Worm (Caenorhabditis elegans) whole organism, late embryonic: ENCODE data around the gene inpp-4B.
A peak's percentile ranks its signal among the peaks of the same experiment; 100 is the strongest.

Experiments used
- K09A11.1 ChIP-seq: sonication (generic microtip); optimal IDR thresholded peaks from 2 replicates; lab custom pipeline; 2017; ENCODE audit warnings: antibody characterized with exemption, mild to moderate bottlenecking, missing genetic modification characterization, missing compliant biosample characterization; ENCODE audit not compliant: insufficient read depth
- T23F11.4 ChIP-seq: fragments of 200-800 bp; sonication (Bioruptor generic); optimal IDR thresholded peaks from 2 replicates; lab custom pipeline; 2018; ENCODE audit warnings: mild to moderate bottlenecking, missing genetic modification characterization, missing compliant biosample characterization
- Y22D7AL.16 ChIP-seq: sonication (generic microtip); optimal IDR thresholded peaks from 2 replicates; lab custom pipeline; 2016; ENCODE audit warnings: missing genetic modification characterization, missing compliant biosample characterization
- ahr-1 ChIP-seq: sonication (generic microtip); optimal IDR thresholded peaks from 2 replicates; lab custom pipeline; 2016; ENCODE audit warnings: missing genetic modification characterization, missing compliant biosample characterization
- ceh-14 ChIP-seq: sonication (generic microtip); optimal IDR thresholded peaks from 2 replicates; lab custom pipeline; 2016; ENCODE audit warnings: missing genotype, missing genetic modification characterization, missing compliant biosample characterization
- ceh-19 ChIP-seq: fragments of 200-800 bp; sonication (Bioruptor generic); optimal IDR thresholded peaks from 2 replicates; lab custom pipeline; 2018; ENCODE audit warnings: mild to moderate bottlenecking, missing genetic modification characterization, missing compliant biosample characterization
- ceh-22 ChIP-seq: sonication (generic microtip); optimal IDR thresholded peaks from 2 replicates; lab custom pipeline; 2017; ENCODE audit warnings: missing biosample characterization, missing genetic modification characterization
- ceh-24 ChIP-seq: sonication (generic microtip); optimal IDR thresholded peaks from 2 replicates; lab custom pipeline; 2016; ENCODE audit warnings: mild to moderate bottlenecking, missing genetic modification characterization, missing compliant biosample characterization
- ceh-30 ChIP-seq: fragments of 150-350 bp; optimal IDR thresholded peaks from 2 replicates; lab custom pipeline; 2014; ENCODE audit warnings: missing biosample characterization, missing genetic modification characterization
- ceh-31 ChIP-seq: sonication (generic microtip); optimal IDR thresholded peaks from 2 replicates; lab custom pipeline; 2016; ENCODE audit warnings: missing genetic modification characterization, missing compliant biosample characterization
- ceh-34 ChIP-seq: sonication (generic microtip); optimal IDR thresholded peaks from 2 replicates; lab custom pipeline; 2016; ENCODE audit warnings: mild to moderate bottlenecking, missing genetic modification characterization, missing compliant biosample characterization
- ceh-45 ChIP-seq: fragments of 200-800 bp; sonication (Bioruptor generic); IDR thresholded peaks from 2 replicates; pipeline ENCODE4 v1.3.6; 2022; ENCODE audit warnings: missing genetic modification reagents, missing genetic modification characterization, missing compliant biosample characterization
- ceh-48 ChIP-seq: sonication (generic microtip); optimal IDR thresholded peaks from 2 replicates; lab custom pipeline; 2016; ENCODE audit warnings: missing genetic modification characterization, inconsistent platforms, missing compliant biosample characterization
- ceh-6 ChIP-seq: fragments of 200-800 bp; sonication (Bioruptor generic); optimal IDR thresholded peaks from 2 replicates; lab custom pipeline; 2018; ENCODE audit warnings: mild to moderate bottlenecking, missing genetic modification characterization, missing compliant biosample characterization
- che-1 ChIP-seq: sonication (generic microtip); optimal IDR thresholded peaks from 2 replicates; lab custom pipeline; 2016; ENCODE audit warnings: mild to moderate bottlenecking, missing genetic modification characterization, missing compliant biosample characterization
- ets-4 ChIP-seq: sonication (generic microtip); optimal IDR thresholded peaks from 2 replicates; lab custom pipeline; 2016; ENCODE audit warnings: missing genetic modification characterization, missing compliant biosample characterization
- eyg-1 ChIP-seq: sonication (generic microtip); optimal IDR thresholded peaks from 2 replicates; lab custom pipeline; 2016; ENCODE audit warnings: missing genotype, missing genetic modification characterization, missing compliant biosample characterization
- fkh-10 ChIP-seq: fragments of 150-350 bp; optimal IDR thresholded peaks from 2 replicates; lab custom pipeline; 2014; ENCODE audit warnings: missing biosample characterization, missing genetic modification reagents, missing genetic modification characterization
- fkh-6 ChIP-seq: sonication (generic microtip); optimal IDR thresholded peaks from 2 replicates; lab custom pipeline; 2016; ENCODE audit warnings: missing genetic modification characterization, missing compliant biosample characterization
- gmeb-2 ChIP-seq: sonication (generic microtip); optimal IDR thresholded peaks from 2 replicates; lab custom pipeline; 2016; ENCODE audit warnings: missing genetic modification characterization, inconsistent platforms, missing compliant biosample characterization
- hlh-13 ChIP-seq: fragments of 200-800 bp; sonication (Bioruptor generic); optimal IDR thresholded peaks from 2 replicates; lab custom pipeline; 2018; ENCODE audit warnings: mild to moderate bottlenecking, missing genetic modification characterization, missing compliant biosample characterization
- hlh-15 ChIP-seq: sonication (generic microtip); optimal IDR thresholded peaks from 2 replicates; lab custom pipeline; 2016; ENCODE audit warnings: missing genetic modification characterization, missing compliant biosample characterization
- hlh-30 ChIP-seq: sonication (generic microtip); optimal IDR thresholded peaks from 2 replicates; lab custom pipeline; 2017; ENCODE audit warnings: antibody characterized with exemption, missing genetic modification characterization, missing compliant biosample characterization; ENCODE audit not compliant: insufficient read depth
- lim-6 ChIP-seq: sonication (generic microtip); optimal IDR thresholded peaks from 2 replicates; lab custom pipeline; 2016; ENCODE audit warnings: missing genetic modification characterization, missing compliant biosample characterization
- nfya-1 ChIP-seq: sonication (generic microtip); optimal IDR thresholded peaks from 2 replicates; lab custom pipeline; 2017; ENCODE audit warnings: missing genetic modification characterization, mild to moderate bottlenecking, missing compliant biosample characterization, antibody characterized with exemption, moderate library complexity
- nhr-11 ChIP-seq: fragments of 150-350 bp; optimal IDR thresholded peaks from 2 replicates; lab custom pipeline; 2014; ENCODE audit warnings: missing biosample characterization, missing genetic modification characterization
- npax-4 ChIP-seq: sonication (generic microtip); optimal IDR thresholded peaks from 2 replicates; lab custom pipeline; 2016; ENCODE audit warnings: missing genetic modification characterization, missing compliant biosample characterization
- pax-1 ChIP-seq: fragments of 150-350 bp; optimal IDR thresholded peaks from 2 replicates; lab custom pipeline; 2014; ENCODE audit warnings: missing biosample characterization, missing genetic modification characterization
- pha-4 ChIP-seq: fragments of 150-350 bp; optimal IDR thresholded peaks from 2 replicates; lab custom pipeline; 2018; ENCODE audit warnings: missing biosample characterization, missing genetic modification reagents, missing genetic modification characterization
- pqm-1 ChIP-seq: sonication (generic microtip); optimal IDR thresholded peaks from 2 replicates; lab custom pipeline; 2016; ENCODE audit warnings: missing genetic modification characterization, missing compliant biosample characterization
- pros-1 ChIP-seq: fragments of 150-350 bp; optimal IDR thresholded peaks from 2 replicates; lab custom pipeline; 2014; ENCODE audit warnings: missing biosample characterization, missing genetic modification reagents, missing genetic modification characterization
- ref-2 ChIP-seq: sonication (generic microtip); optimal IDR thresholded peaks from 2 replicates; lab custom pipeline; 2016; ENCODE audit warnings: missing genetic modification characterization, missing compliant biosample characterization
- rnt-1 ChIP-seq: sonication (generic microtip); optimal IDR thresholded peaks from 2 replicates; lab custom pipeline; 2016; ENCODE audit warnings: missing genetic modification characterization, missing compliant biosample characterization
- sox-2 ChIP-seq: fragments of 200-800 bp; sonication (Bioruptor generic); IDR thresholded peaks from 2 replicates; pipeline ENCODE4 v1.3.6; 2022; ENCODE audit warnings: missing genetic modification reagents, missing genetic modification characterization, missing compliant biosample characterization
- tbx-2 ChIP-seq: sonication (generic microtip); optimal IDR thresholded peaks from 2 replicates; lab custom pipeline; 2016; ENCODE audit warnings: missing genetic modification characterization, missing compliant biosample characterization
- tbx-7 ChIP-seq: sonication (generic microtip); optimal IDR thresholded peaks from 2 replicates; lab custom pipeline; 2016; ENCODE audit warnings: missing genotype, missing genetic modification characterization, missing compliant biosample characterization
- unc-3 ChIP-seq, 2 experiments: fragments of 200-800 bp in 1 of 2; sonication (Bioruptor generic) in 1 of 2; sonication (generic microtip) in 1 of 2; conservative IDR thresholded peaks in 1 of 2; optimal IDR thresholded peaks in 1 of 2; 2 replicates each; pipeline versions ENCODE4 v1.3.6 to Lab custom; 2016 to 2022; ENCODE audit warnings: missing compliant biosample characterization in 2 of 2, missing genetic modification characterization in 2 of 2, missing genetic modification reagents in 1 of 2
- unc-42 ChIP-seq: sonication (generic microtip); optimal IDR thresholded peaks from 2 replicates; lab custom pipeline; 2016; ENCODE audit warnings: missing genotype, missing genetic modification characterization, missing compliant biosample characterization
- unc-55 ChIP-seq: sonication (generic microtip); optimal IDR thresholded peaks from 2 replicates; lab custom pipeline; 2017; ENCODE audit warnings: missing biosample characterization, missing genetic modification reagents, missing genetic modification characterization
- unc-86 ChIP-seq: sonication (generic microtip); optimal IDR thresholded peaks from 2 replicates; lab custom pipeline; 2016; ENCODE audit warnings: missing genetic modification characterization, missing compliant biosample characterization
- zip-5 ChIP-seq: sonication (generic microtip); optimal IDR thresholded peaks from 2 replicates; lab custom pipeline; 2016; ENCODE audit warnings: missing genetic modification characterization, missing compliant biosample characterization
- ztf-16 ChIP-seq: sonication (generic microtip); optimal IDR thresholded peaks from 2 replicates; lab custom pipeline; 2017; ENCODE audit warnings: missing genetic modification characterization, missing compliant biosample characterization

The inpp-4B gene

DNA sequence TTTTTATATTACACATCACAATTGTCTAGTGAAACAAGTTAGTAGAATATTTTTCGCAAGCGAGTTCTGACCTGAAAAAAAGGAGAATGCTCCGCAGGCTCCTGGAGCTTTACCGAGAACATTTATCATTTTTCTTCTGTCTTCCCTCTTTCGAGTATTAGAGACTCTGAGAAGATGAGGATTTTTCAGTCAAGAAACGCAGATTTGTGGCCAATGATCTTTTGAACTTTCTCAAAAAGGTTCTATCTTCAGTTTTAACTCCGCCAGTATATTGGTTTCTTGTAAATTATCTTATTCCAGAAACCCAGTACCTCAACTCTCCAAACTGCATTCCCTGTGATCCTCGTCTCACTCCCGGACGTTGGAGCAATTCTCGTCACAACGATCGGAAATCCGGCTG is 18.9 kb upstream of the inpp-4B start, which contains the start of gene K10G9.2:
Gene K10G9.2, plus strand, starts transcription at position 301 of the 400 bp plus-strand sequence.
- TF ChIP-seq pros-1 (tag; lab: Kevin White, UChicago), result no peak
- TF ChIP-seq pax-1 (tag; lab: Kevin White, UChicago), result no peak
- no peak for TF ChIP-seq hlh-13 (GFP tag; lab: Kevin White, UChicago)
- TF ChIP-seq ceh-19 (GFP tag; lab: Kevin White, UChicago), result no peak
- no peak for TF ChIP-seq gmeb-2
- no peak for TF ChIP-seq ets-4
- TF ChIP-seq unc-42 (tag; lab: Kevin White, UChicago), result no peak
- no peak for TF ChIP-seq K09A11.1 (tag; lab: Kevin White, UChicago)
- no peak for TF ChIP-seq eyg-1
- no peak for TF ChIP-seq ref-2 (tag; lab: Kevin White, UChicago)

DNA sequence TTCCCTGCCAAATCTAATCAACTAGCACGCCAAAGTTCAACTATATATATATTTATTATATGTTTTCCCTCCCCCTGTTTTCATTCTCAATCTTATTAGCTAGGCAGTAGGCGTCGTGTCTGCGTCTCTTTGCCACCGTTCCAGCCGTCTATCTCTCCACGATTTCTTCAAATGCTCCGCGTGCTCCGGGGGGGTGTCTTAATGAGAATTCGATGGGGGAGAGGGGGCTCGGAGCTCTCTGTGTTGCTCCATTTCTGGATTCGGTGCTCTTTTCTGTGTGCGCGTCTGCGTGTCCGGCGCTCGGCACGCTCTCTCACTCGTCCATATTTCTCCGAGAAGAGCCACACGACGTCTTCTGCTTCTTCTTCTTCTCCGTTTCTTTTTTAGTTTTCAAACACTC is 17.5 kb upstream of the inpp-4B start:
- TF ChIP-seq tbx-7 (tag; lab: Kevin White, UChicago) (no peak), ahr-1 (no peak), nhr-11 (tag; lab: Kevin White, UChicago) (no peak), Y22D7AL.16 (tag; lab: Kevin White, UChicago) (no peak), ceh-14 (tag; lab: Kevin White, UChicago) (peak; percentile 78), ceh-6 (GFP tag; lab: Kevin White, UChicago) (peak; percentile 18), ceh-24 (tag; lab: Kevin White, UChicago) (no peak), npax-4 (tag; lab: Kevin White, UChicago) (no peak), zip-5 (tag; lab: Kevin White, UChicago) (no peak), eyg-1 (no peak), unc-55 (GFP tag; lab: Kevin White, UChicago) (no peak), hlh-30 (tag; lab: Kevin White, UChicago) (peak; percentile 27), nfya-1 (tag; lab: Kevin White, UChicago) (peak; percentile 50), tbx-2 (tag; lab: Kevin White, UChicago) (peak; percentile 58), fkh-6 (no peak), ztf-16 (tag; lab: Kevin White, UChicago) (no peak), pha-4 (tag; lab: Kevin White, UChicago) (no peak), ceh-31 (tag; lab: Kevin White, UChicago) (peak; percentile 76), rnt-1 (no peak), pqm-1 (tag; lab: Kevin White, UChicago) (no peak), unc-42 (tag; lab: Kevin White, UChicago) (peak; percentile 94), unc-86 (tag; lab: Kevin White, UChicago) (no peak), che-1 (tag; lab: Kevin White, UChicago) (peak; percentile 14), fkh-10 (peak; percentile 71), T23F11.4 (GFP tag; lab: Kevin White, UChicago) (no peak), ceh-30 (tag; lab: Kevin White, UChicago) (no peak), ceh-19 (GFP tag; lab: Kevin White, UChicago) (peak; percentile 36), ref-2 (tag; lab: Kevin White, UChicago) (peak; percentile 14), hlh-15 (tag; lab: Kevin White, UChicago) (no peak), lim-6 (tag; lab: Kevin White, UChicago) (no peak), ets-4 (no peak), sox-2 (no peak), ceh-48 (tag; lab: Kevin White, UChicago) (peak; percentile 73), ceh-34 (no peak)

DNA sequence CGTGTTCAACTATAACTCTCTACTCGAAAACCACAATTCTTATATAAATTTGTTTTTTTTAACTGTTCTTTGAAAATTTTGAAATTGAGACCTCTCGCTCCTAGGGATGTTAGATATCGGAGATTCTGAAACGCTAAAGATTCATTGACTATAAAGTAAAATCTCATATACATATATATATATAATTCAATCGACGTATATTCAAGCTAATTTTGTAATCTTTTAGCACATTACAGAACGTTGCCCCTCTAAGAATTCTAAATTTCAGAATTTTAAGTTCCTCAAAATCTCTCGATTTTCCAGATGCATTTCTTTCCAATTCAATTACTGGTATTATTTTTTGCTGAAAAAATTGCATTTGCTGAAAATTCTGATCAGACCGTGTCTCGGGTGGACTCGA is 12.1 kb upstream of the inpp-4B start, which contains the start of gene pad-2:
Gene pad-2, plus strand, starts transcription at position 301 of the 400 bp plus-strand sequence.
- TF ChIP-seq ceh-45 (no peak), unc-42 (tag; lab: Kevin White, UChicago) (no peak), ahr-1 (no peak), unc-3 (GFP tag; conservative IDR thresholded peaks at IDR 0.05; lab: Robert Waterston, UW) (no peak), unc-3 (tag; optimal IDR thresholded peaks at IDR 0.05; lab: Kevin White, UChicago) (no peak), ceh-22 (tag; lab: Kevin White, UChicago) (no peak)
